Fruit fly (Drosophila melanogaster): ENCODE results near the gene Sec16.

Gene Sec16

dm6 chrX:12658999-12659560, 63.2 kb downstream of the Sec16 start, which contains the start of gene Tis11 (continued):
- TF ChIP-seq Med (GFP tag) (peak; percentile 90), nau (GFP tag; optimal IDR thresholded peaks at IDR 0.05) (no peak), vnd (GFP tag; IDR thresholded peaks at IDR 0.05; ENCODE audit: partially characterized antibody) (no peak), CG12659 (GFP tag; optimal IDR thresholded peaks at IDR 0.05) (peak; percentile 66), HLH4C (GFP tag; IDR thresholded peaks at IDR 0.05; ENCODE audit: partially characterized antibody) (peak; percentile 56; the same call in 1 of the 3 replicates), gsb (GFP tag; IDR thresholded peaks at IDR 0.05) (no peak), sisA (GFP tag; IDR thresholded peaks at IDR 0.05) (no peak), B-H1 (GFP tag; IDR thresholded peaks at IDR 0.05) (no peak), CG15269 (tag; optimal IDR thresholded peaks at IDR 0.05) (no peak), stc (GFP tag; IDR thresholded peaks at IDR 0.05) (no peak; the same call in 1 of the 2 replicates), CG12391 (tag; optimal IDR thresholded peaks at IDR 0.05) (peak; percentile 3)
